Worm (Caenorhabditis elegans): ENCODE results near the gene soc-2.

The soc-2 gene

ce11 chrIV:5088814-5089322, 63.4 kb downstream of the soc-2 start, which contains the start of gene ivd-1 (continued):
- TF ChIP-seq zip-4 (GFP tag; optimal IDR thresholded peaks at IDR 0.05) (no peak), nhr-11 (tag; optimal IDR thresholded peaks at IDR 0.05) (no peak), mep-1 (tag; optimal IDR thresholded peaks at IDR 0.05) (peak; percentile 18), ceh-63 (GFP tag; optimal IDR thresholded peaks at IDR 0.05) (no peak), blmp-1 (tag; optimal IDR thresholded peaks at IDR 0.05) (peak; percentile 86), nhr-19 (GFP tag; conservative IDR thresholded peaks at IDR 0.05) (no peak; the same call in 1 of the 2 replicates), lsy-2 (tag; optimal IDR thresholded peaks at IDR 0.05) (peak in 1 of 2 experiments; percentile 46), snu-23 (GFP tag; optimal IDR thresholded peaks at IDR 0.05) (peak; percentile 31), ceh-8 (GFP tag; optimal IDR thresholded peaks at IDR 0.05) (no peak), C34B4.2 (tag; optimal IDR thresholded peaks at IDR 0.05) (no peak), ztf-11 (tag; optimal IDR thresholded peaks at IDR 0.05) (no peak), mab-9 (GFP tag; IDR thresholded peaks at IDR 0.05) (no peak), aha-1 (tag; optimal IDR thresholded peaks at IDR 0.05) (no peak), lir-3 (tag; optimal IDR thresholded peaks at IDR 0.05; ENCODE audit: poor library complexity) (peak; percentile 28), lin-14 (GFP tag; optimal IDR thresholded peaks at IDR 0.05) (peak; percentile 51), unc-30 (tag; optimal IDR thresholded peaks at IDR 0.05) (no peak), C16A3.4 (tag; optimal IDR thresholded peaks at IDR 0.05) (no peak), unc-62 (GFP tag; optimal IDR thresholded peaks at IDR 0.05) (no peak), xbp-1 (tag; optimal IDR thresholded peaks at IDR 0.05) (no peak), nhr-28 (tag; optimal IDR thresholded peaks at IDR 0.05) (no peak), fos-1 (tag; optimal IDR thresholded peaks at IDR 0.05) (no peak), grh-1 (GFP tag; IDR thresholded peaks at IDR 0.05) (no peak), ceh-90 (tag; optimal IDR thresholded peaks at IDR 0.05) (no peak), jun-1 (tag; optimal IDR thresholded peaks at IDR 0.05) (no peak), ceh-88 (GFP tag; IDR thresholded peaks at IDR 0.05) (no peak), tbx-2 (tag; optimal IDR thresholded peaks at IDR 0.05) (no peak), sptf-1 (tag; optimal IDR thresholded peaks at IDR 0.05) (no peak), nhr-71 (tag; optimal IDR thresholded peaks at IDR 0.05) (peak; percentile 49), nhr-84 (tag; optimal IDR thresholded peaks at IDR 0.05) (no peak), swsn-7 (tag; optimal IDR thresholded peaks at IDR 0.05) (no peak), sox-4 (tag; optimal IDR thresholded peaks at IDR 0.05) (no peak), ztf-4 (tag; optimal IDR thresholded peaks at IDR 0.05) (no peak), C04F5.9 (tag; optimal IDR thresholded peaks at IDR 0.05) (no peak), nhr-77 (tag; optimal IDR thresholded peaks at IDR 0.05) (no peak), nhr-12 (tag; optimal IDR thresholded peaks at IDR 0.05) (no peak), dpl-1 (GFP tag; optimal IDR thresholded peaks at IDR 0.05) (no peak), ets-5 (GFP tag; IDR thresholded peaks at IDR 0.05) (no peak)

- no peak for TF ChIP-seq xbp-1 (tag; optimal IDR thresholded peaks at IDR 0.05)
- no peak for TF ChIP-seq mef-2 (tag; optimal IDR thresholded peaks at IDR 0.05)
- no peak for TF ChIP-seq unc-98 (GFP tag; IDR thresholded peaks at IDR 0.05)
- no peak for TF ChIP-seq dsc-1 (tag; optimal IDR thresholded peaks at IDR 0.05)
- TF ChIP-seq aha-1 (tag; optimal IDR thresholded peaks at IDR 0.05) = no peak
- TF ChIP-seq nhr-237 (tag; optimal IDR thresholded peaks at IDR 0.05) = no peak
Measured at ce11 chrIV:5086961-5087326, 65.3 kb downstream of the soc-2 start.

DNA sequence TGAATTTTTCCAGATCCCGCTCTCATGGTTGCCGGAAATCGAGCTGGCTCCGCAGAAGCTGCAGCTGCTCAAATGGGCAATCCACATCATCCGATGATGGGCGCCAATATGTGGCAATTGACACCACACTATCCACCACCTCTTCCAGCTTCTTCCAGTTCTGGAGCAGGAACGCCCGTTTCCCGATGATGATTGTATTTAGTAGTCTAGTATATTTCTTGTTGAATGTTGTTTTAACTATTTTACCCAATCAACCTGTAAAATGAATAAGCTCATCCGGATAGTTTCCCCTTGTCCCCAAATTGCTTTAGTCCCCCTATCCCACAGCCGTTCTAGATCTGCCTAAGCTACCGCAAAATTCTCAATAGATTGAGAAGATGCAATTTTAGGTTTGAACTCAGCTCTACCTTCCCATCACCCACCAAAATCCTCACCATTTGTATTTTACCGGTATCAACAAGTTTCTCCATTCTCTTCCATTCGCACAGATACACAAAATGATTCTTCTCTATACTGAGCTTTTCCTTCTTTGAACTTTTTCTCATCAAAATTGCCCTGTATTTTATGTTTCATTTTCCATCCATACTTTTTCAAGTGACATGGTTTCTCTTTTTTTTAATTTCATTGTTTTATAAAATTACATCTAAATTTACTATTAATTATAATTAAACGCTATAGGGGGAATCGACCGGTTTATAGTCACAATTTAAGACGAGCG, 65.9 kb downstream of the soc-2 start:
- peak; percentile 43 for TF ChIP-seq aly-2 (tag; optimal IDR thresholded peaks at IDR 0.05)
- TF ChIP-seq nhr-77 (tag; optimal IDR thresholded peaks at IDR 0.05) = no peak
- no peak for TF ChIP-seq ceh-90 (tag; optimal IDR thresholded peaks at IDR 0.05)
- TF ChIP-seq isw-1 (GFP tag; IDR thresholded peaks at IDR 0.05) = no peak
- no peak for TF ChIP-seq C16A3.4 (tag; optimal IDR thresholded peaks at IDR 0.05)
- TF ChIP-seq efl-1 (optimal IDR thresholded peaks at IDR 0.05) = no peak
- peak in 1 of 2 experiments; percentile 80 for TF ChIP-seq efl-1 (GFP tag; optimal IDR thresholded peaks at IDR 0.05 in 1 of 2)
